Fruit fly (Drosophila melanogaster) whole organism, embryonic: Measurements from ENCODE around the gene dgt1.

Experiments
- Atf6 ChIP-seq: fragments of 200-800 bp; sonication (Bioruptor generic); IDR thresholded peaks from 2 replicates; pipeline ENCODE4 v1.3.6; 2022; ENCODE audit warnings: missing biosample characterization, missing genetic modification characterization
- Awh ChIP-seq: fragments of 200-800 bp; sonication (Bioruptor generic); IDR thresholded peaks from 2 replicates; pipeline ENCODE4, ENCODE4 v1.3.6; 2022; ENCODE audit warnings: missing biosample characterization, missing genetic modification characterization
- CG10565 ChIP-seq: fragments of 200-800 bp; sonication (Bioruptor generic); optimal IDR thresholded peaks from 3 replicates; lab custom pipeline; 2016; ENCODE audit warnings: missing biosample characterization, mild to moderate bottlenecking, missing genetic modification characterization
- CG10979 ChIP-seq: fragments of 200-800 bp; sonication (Bioruptor generic); optimal IDR thresholded peaks from 2 replicates; lab custom pipeline; 2018; ENCODE audit warnings: missing biosample characterization, mild to moderate bottlenecking, missing genetic modification characterization, moderate library complexity
- CG12769 ChIP-seq: fragments of 200-800 bp; sonication (Bioruptor generic); optimal IDR thresholded peaks from 2 replicates; lab custom pipeline; 2019; ENCODE audit warnings: missing biosample characterization, mild to moderate bottlenecking, missing genetic modification characterization, moderate library complexity
- CG13296 ChIP-seq: fragments of 200-800 bp; sonication (Bioruptor generic); optimal IDR thresholded peaks from 3 replicates; lab custom pipeline; 2018; ENCODE audit warnings: missing biosample characterization, mild to moderate bottlenecking, missing genetic modification characterization
- CG13894 ChIP-seq: fragments of 200-800 bp; sonication (Bioruptor generic); optimal IDR thresholded peaks from 3 replicates; lab custom pipeline; 2018; ENCODE audit warnings: missing biosample characterization, mild to moderate bottlenecking, missing genetic modification characterization, moderate library complexity
- CG17361 ChIP-seq: fragments of 200-800 bp; sonication (Bioruptor generic); IDR thresholded peaks from 3 replicates; pipeline ENCODE4 v1.3.6; 2022; ENCODE audit warnings: missing biosample characterization, missing genetic modification characterization
- CG17568 ChIP-seq: fragments of 200-800 bp; sonication (Bioruptor generic); optimal IDR thresholded peaks from 2 replicates; lab custom pipeline; 2018; ENCODE audit warnings: missing biosample characterization, mild to moderate bottlenecking, missing genetic modification characterization, moderate library complexity
- CG18011 ChIP-seq: fragments of 200-800 bp; sonication (Bioruptor generic); optimal IDR thresholded peaks from 2 replicates; lab custom pipeline; 2017; ENCODE audit warnings: missing biosample characterization, missing genetic modification characterization, mild to moderate bottlenecking, moderate library complexity, missing genotype
- CG2678 ChIP-seq: fragments of 200-800 bp; sonication (Bioruptor generic); optimal IDR thresholded peaks from 3 replicates; lab custom pipeline; 2019; ENCODE audit warnings: missing biosample characterization, mild to moderate bottlenecking, missing genetic modification characterization, moderate library complexity
- CG3163 ChIP-seq: fragments of 200-800 bp; sonication (Bioruptor generic); optimal IDR thresholded peaks from 3 replicates; lab custom pipeline; 2016; ENCODE audit warnings: missing biosample characterization, missing genetic modification characterization
- CG34376 ChIP-seq: fragments of 200-800 bp; sonication (Bioruptor generic); optimal IDR thresholded peaks from 2 replicates; lab custom pipeline; 2018; ENCODE audit warnings: missing biosample characterization, mild to moderate bottlenecking, missing genetic modification characterization
- CG3847 ChIP-seq: fragments of 200-800 bp; sonication (Bioruptor generic); IDR thresholded peaks from 2 replicates; pipeline ENCODE4 v1.3.6; 2022; ENCODE audit warnings: missing biosample characterization, missing genetic modification characterization
- CG4730 ChIP-seq: fragments of 200-800 bp; sonication (Bioruptor generic); IDR thresholded peaks from 2 replicates; pipeline ENCODE4 v1.3.6; 2022; ENCODE audit warnings: missing biosample characterization, missing genetic modification characterization
- CG6175 ChIP-seq: fragments of 200-800 bp; sonication (Bioruptor generic); IDR thresholded peaks from 3 replicates; pipeline ENCODE4 v1.3.6; 2022; ENCODE audit warnings: missing biosample characterization, missing genetic modification characterization
- CG6254 ChIP-seq: fragments of 200-800 bp; sonication (Bioruptor generic); optimal IDR thresholded peaks from 3 replicates; lab custom pipeline; 2017; ENCODE audit warnings: mild to moderate bottlenecking, missing biosample characterization, missing genetic modification reagents, missing genetic modification characterization
- CG6813 ChIP-seq: fragments of 200-800 bp; sonication (Bioruptor generic); optimal IDR thresholded peaks from 2 replicates; lab custom pipeline; 2017; ENCODE audit warnings: missing biosample characterization, missing genetic modification characterization, mild to moderate bottlenecking, moderate library complexity, missing genetic modification reagents
- CG7271 ChIP-seq: fragments of 200-800 bp; sonication (Bioruptor generic); optimal IDR thresholded peaks from 2 replicates; lab custom pipeline; 2018; ENCODE audit warnings: missing biosample characterization, mild to moderate bottlenecking, missing genetic modification characterization, moderate library complexity
- CG9437 ChIP-seq: fragments of 200-800 bp; sonication (Bioruptor generic); optimal IDR thresholded peaks from 2 replicates; lab custom pipeline; 2018; ENCODE audit warnings: missing biosample characterization, mild to moderate bottlenecking, missing genetic modification characterization
- CHES-1-like ChIP-seq: fragments of 200-800 bp; sonication (Bioruptor generic); optimal IDR thresholded peaks from 2 replicates; lab custom pipeline; 2016; ENCODE audit warnings: missing biosample characterization, missing genetic modification characterization
- CoRest ChIP-seq: fragments of 200-800 bp; sonication (Bioruptor generic); optimal IDR thresholded peaks from 3 replicates; lab custom pipeline; 2018; ENCODE audit warnings: missing biosample characterization, mild to moderate bottlenecking, missing genetic modification characterization, moderate library complexity
- D19B ChIP-seq: fragments of 200-800 bp; sonication (Bioruptor generic); optimal IDR thresholded peaks from 2 replicates; lab custom pipeline; 2017; ENCODE audit warnings: missing biosample characterization, mild to moderate bottlenecking, missing genetic modification characterization
- Fer1 ChIP-seq: fragments of 200-800 bp; sonication (Bioruptor generic); optimal IDR thresholded peaks from 2 replicates; lab custom pipeline; 2017; ENCODE audit warnings: missing biosample characterization, mild to moderate bottlenecking, missing genetic modification characterization
- MBD-R2 ChIP-seq: fragments of 200-800 bp; sonication (Bioruptor generic); IDR thresholded peaks from 2 replicates; pipeline ENCODE4 v1.3.6; 2022; ENCODE audit warnings: missing biosample characterization, missing genetic modification characterization
- Med ChIP-seq: fragments of 200-800 bp; sonication (Bioruptor generic); peaks from one replicate; lab custom pipeline; 2016; ENCODE audit warnings: missing biosample characterization, missing genetic modification characterization, mild to moderate bottlenecking, inconsistent platforms, moderate library complexity
- NC2α ChIP-seq: fragments of 200-800 bp; sonication (Bioruptor generic); optimal IDR thresholded peaks from 2 replicates; lab custom pipeline; 2016; ENCODE audit warnings: missing biosample characterization, missing genetic modification characterization
- NC2β ChIP-seq: fragments of 200-800 bp; sonication (Bioruptor generic); optimal IDR thresholded peaks from 2 replicates; lab custom pipeline; 2016; ENCODE audit warnings: missing biosample characterization, missing genetic modification characterization
- Sin3A ChIP-seq: fragments of >200 bp; optimal IDR thresholded peaks from 2 replicates; lab custom pipeline; 2018
- Vsx1 ChIP-seq: fragments of 200-800 bp; sonication (Bioruptor generic); optimal IDR thresholded peaks from 2 replicates; lab custom pipeline; 2017; ENCODE audit warnings: missing biosample characterization, mild to moderate bottlenecking, missing genetic modification characterization, missing genetic modification reagents
- abd-A ChIP-seq: fragments of 200-800 bp; sonication (Bioruptor generic); optimal IDR thresholded peaks from 3 replicates; lab custom pipeline; 2019; ENCODE audit warnings: missing biosample characterization, mild to moderate bottlenecking, missing genetic modification characterization, moderate library complexity
- al ChIP-seq: fragments of 200-800 bp; sonication (Bioruptor generic); IDR thresholded peaks from 2 replicates; pipeline ENCODE4 v1.3.6; 2022; ENCODE audit warnings: missing biosample characterization, missing genetic modification characterization
- az2 ChIP-seq: fragments of 200-800 bp; sonication (Bioruptor generic); optimal IDR thresholded peaks from 3 replicates; lab custom pipeline; 2016; ENCODE audit warnings: missing biosample characterization, missing genetic modification characterization
- bab2 ChIP-seq: fragments of 200-800 bp; sonication (Bioruptor generic); optimal IDR thresholded peaks from 2 replicates; lab custom pipeline; 2016; ENCODE audit warnings: missing biosample characterization, missing genetic modification characterization
- cg ChIP-seq: fragments of 200-800 bp; sonication (Bioruptor generic); optimal IDR thresholded peaks from 3 replicates; lab custom pipeline; 2019; ENCODE audit warnings: missing biosample characterization, mild to moderate bottlenecking, missing genetic modification characterization, moderate library complexity
- corto ChIP-seq: fragments of 200-800 bp; sonication (Bioruptor generic); optimal IDR thresholded peaks from 2 replicates; lab custom pipeline; 2016; ENCODE audit warnings: missing biosample characterization, mild to moderate bottlenecking, missing genetic modification characterization, moderate library complexity
- eyg ChIP-seq: fragments of 200-800 bp; sonication (Bioruptor generic); optimal IDR thresholded peaks from 3 replicates; lab custom pipeline; 2016; ENCODE audit warnings: missing biosample characterization, missing genetic modification characterization
- hb ChIP-seq: fragments of 200-800 bp; sonication (Bioruptor generic); IDR thresholded peaks from 3 replicates; pipeline ENCODE4 v1.3.6; 2022; ENCODE audit warnings: missing biosample characterization, missing genetic modification characterization; ENCODE audit not compliant: partially characterized antibody
- nmo ChIP-seq: fragments of 200-800 bp; sonication (Bioruptor generic); optimal IDR thresholded peaks from 2 replicates; lab custom pipeline; 2018; ENCODE audit warnings: missing biosample characterization, mild to moderate bottlenecking, missing genetic modification characterization, moderate library complexity
- pan ChIP-seq, 4 experiments: fragments of >200 bp in 3 of 4; fragments of 200-800 bp in 1 of 4; sonication (Bioruptor generic) in 1 of 4; optimal IDR thresholded peaks in 3 of 4; IDR thresholded peaks in 1 of 4; 2 replicates each; pipeline versions ENCODE4 v1.3.6 to Lab custom; 2017 to 2022; ENCODE audit warnings: missing biosample characterization in 2 of 4, missing genetic modification characterization in 2 of 4, mixed read lengths in 1 of 4
- pum ChIP-seq: fragments of 200-800 bp; sonication (Bioruptor generic); optimal IDR thresholded peaks from 2 replicates; lab custom pipeline; 2016; ENCODE audit warnings: missing biosample characterization, missing genetic modification characterization
- sd ChIP-seq: fragments of 200-800 bp; sonication (Bioruptor generic); optimal IDR thresholded peaks from 3 replicates; lab custom pipeline; 2018; ENCODE audit warnings: missing biosample characterization, mild to moderate bottlenecking, missing genetic modification characterization, moderate library complexity
- sisA ChIP-seq: fragments of 200-800 bp; sonication (Bioruptor generic); IDR thresholded peaks from 2 replicates; pipeline ENCODE4 v1.3.6; 2022; ENCODE audit warnings: missing biosample characterization, missing genetic modification characterization
- sug ChIP-seq: fragments of 200-800 bp; optimal IDR thresholded peaks from 2 replicates; lab custom pipeline; 2019; ENCODE audit warnings: missing biosample characterization, mild to moderate bottlenecking, missing genetic modification characterization, moderate library complexity
- ttk ChIP-seq: fragments of 200-800 bp; sonication (Bioruptor generic); IDR thresholded peaks from 2 replicates; pipeline ENCODE4 v2.1.2; 2022; ENCODE audit warnings: missing biosample characterization, missing genetic modification characterization
- twi ChIP-seq: fragments of 200-800 bp; optimal IDR thresholded peaks from 2 replicates; lab custom pipeline; 2019; ENCODE audit warnings: missing biosample characterization, mild to moderate bottlenecking, missing genetic modification characterization, moderate library complexity
- wor ChIP-seq: fragments of 200-800 bp; sonication (Bioruptor generic); IDR thresholded peaks from 2 replicates; pipeline ENCODE4 v1.3.6; 2022; ENCODE audit warnings: missing biosample characterization, missing genetic modification characterization
- z ChIP-seq: fragments of 200-800 bp; sonication (Bioruptor generic); IDR thresholded peaks from 3 replicates; pipeline ENCODE4 v1.3.6; 2022; ENCODE audit warnings: missing biosample characterization, missing genetic modification characterization

Gene dgt1

dm6 chr3R:29905164-29905563 lies 47.9 kb upstream of the dgt1 start, which contains the start of gene CG15515:
CG15515 (plus strand) TSS chr3R:29905464.
- TF ChIP-seq eyg (GFP tag; lab: Kevin White, UChicago): no peak
- peak; percentile 64 for TF ChIP-seq CG13894 (tag; lab: Kevin White, UChicago)
- peak; percentile 29 for TF ChIP-seq CG12769 (tag; lab: Kevin White, UChicago)
- no peak for TF ChIP-seq NC2β (GFP tag; lab: Kevin White, UChicago)
- peak; percentile 3 for TF ChIP-seq abd-A (tag; lab: Kevin White, UChicago)
- peak; percentile 41 for TF ChIP-seq Med (GFP tag; lab: Kevin White, UChicago)
- no peak for TF ChIP-seq sug (tag; lab: Kevin White, UChicago)
- TF ChIP-seq CG6254 (GFP tag; lab: Kevin White, UChicago): no peak
- no peak for TF ChIP-seq al (GFP tag; lab: Robert Waterston, UW)
- no peak for TF ChIP-seq cg (GFP tag; lab: Kevin White, UChicago)
- no peak for TF ChIP-seq ttk (GFP tag; lab: Robert Waterston, UW)
- peak; percentile 25 for TF ChIP-seq sd (tag; lab: Kevin White, UChicago)
- TF ChIP-seq Fer1: no peak
- no peak for TF ChIP-seq CG6175
- TF ChIP-seq, all 482 proteins: peak for 5

dm6 chr3R:29903775-29904356 lies 46.6 kb upstream of the dgt1 start, which contains the start of gene CG15517:
CG15517 (minus strand) TSS chr3R:29903825.
- TF ChIP-seq CG18011 (GFP tag; lab: Kevin White, UChicago) (peak; percentile 97), pum (no peak), Vsx1 (no peak), CG3847 (GFP tag; lab: Robert Waterston, UW) (0 out of 2 replicates have a peak, but pooled peaks have one; percentile 9), wor (GFP tag; lab: Robert Waterston, UW) (no peak), CG2678 (tag; lab: Kevin White, UChicago) (peak; percentile 15), CG3163 (GFP tag; lab: Kevin White, UChicago) (no peak), MBD-R2 (peak; percentile 29; the same call in 1 of the 2 replicates), hb (GFP tag; lab: Robert Waterston, UW) (no peak), az2 (GFP tag; lab: Kevin White, UChicago) (no peak), twi (tag; lab: Kevin White, UChicago) (no peak), sisA (GFP tag; lab: Robert Waterston, UW) (no peak), CG34376 (GFP tag; lab: Kevin White, UChicago) (no peak), CG7271 (no peak), CG10979 (tag; lab: Kevin White, UChicago) (no peak), CG13296 (GFP tag; lab: Kevin White, UChicago) (no peak), CG10565 (no peak), Med (GFP tag; lab: Kevin White, UChicago) (peak; percentile 66), bab2 (GFP tag; lab: Kevin White, UChicago) (no peak), D19B (GFP tag; lab: Kevin White, UChicago) (no peak), NC2α (GFP tag; lab: Kevin White, UChicago) (no peak), CG17361 (GFP tag; lab: Robert Waterston, UW) (0 out of 3 replicates have a peak, but pooled peaks have one; percentile 32), nmo (GFP tag; lab: Kevin White, UChicago) (peak; percentile 21), z (no peak), Sin3A (lab: Kevin White, UChicago) (no peak), Awh (GFP tag; lab: Robert Waterston, UW) (no peak), CG17568 (GFP tag; lab: Kevin White, UChicago) (no peak), Atf6 (GFP tag; lab: Robert Waterston, UW) (no peak), CoRest (tag; lab: Kevin White, UChicago) (peak; percentile 45), CG6813 (GFP tag; lab: Kevin White, UChicago) (no peak), CHES-1-like (no peak), sug (tag; lab: Kevin White, UChicago) (peak; percentile 12), corto (GFP tag; lab: Kevin White, UChicago) (no peak), CG4730 (GFP tag; lab: Robert Waterston, UW) (no peak), CG9437 (no peak), pan (optimal IDR thresholded peaks at IDR 0.05; lab: Kevin White, UChicago) (no peak), pan (GFP tag; optimal IDR thresholded peaks at IDR 0.05 in 1 of 2, IDR thresholded peaks at IDR 0.05 in 1 of 2) (no peak)
